Worm (Caenorhabditis elegans): ENCODE measurements around the gene rpb-9.

ce11 chrV:8034811-8035210 lies 22.7 kb upstream of the rpb-9 start, which contains the start of gene algn-12:
- TF ChIP-seq med-1 (GFP tag; optimal IDR thresholded peaks at IDR 0.05; ENCODE audit: insufficient read depth) (no peak), flt-1 (GFP tag; IDR thresholded peaks at IDR 0.05) (no peak), cog-1 (tag; optimal IDR thresholded peaks at IDR 0.05) (no peak), ztf-23 (GFP tag; IDR thresholded peaks at IDR 0.05) (no peak), tab-1 (GFP tag; IDR thresholded peaks at IDR 0.05) (no peak)
